Fruit fly (Drosophila melanogaster): Measurements from ENCODE around the gene SIFaR.

DNA sequence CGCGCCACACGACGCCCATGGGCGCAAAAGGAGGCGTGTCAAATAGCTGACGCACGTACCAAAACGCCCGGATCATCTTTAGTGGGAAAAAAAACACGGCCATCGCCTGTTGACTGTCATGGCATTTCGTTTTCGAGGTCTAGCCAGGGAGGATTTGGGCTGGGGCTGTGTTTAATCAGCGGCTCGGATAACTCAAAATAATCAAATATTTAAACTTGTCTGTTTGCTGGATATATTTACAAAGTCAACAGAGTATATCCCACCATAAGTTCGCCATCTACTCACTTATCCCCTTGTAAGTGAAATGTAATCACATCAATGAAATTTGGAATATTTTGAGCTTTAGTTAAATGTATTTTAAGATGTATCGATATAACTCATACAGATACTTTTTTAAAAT lies 33.0 kb downstream of the SIFaR start:
- TF ChIP-seq Gug (GFP tag; IDR thresholded peaks at IDR 0.05) = no peak
- no peak for TF ChIP-seq CG11762 (GFP tag; optimal IDR thresholded peaks at IDR 0.05; ENCODE audit: insufficient read depth)
- TF ChIP-seq Hr39 (GFP tag; optimal IDR thresholded peaks at IDR 0.05) = no peak
- no peak for TF ChIP-seq CG8632 (GFP tag; optimal IDR thresholded peaks at IDR 0.05)
- no peak for TF ChIP-seq CG11294 (GFP tag; IDR thresholded peaks at IDR 0.05)

Measured in whole organism, prepupa.